3 fruit fly cellular contexts compared by ENCODE assay signal in the genomic region with DNA sequence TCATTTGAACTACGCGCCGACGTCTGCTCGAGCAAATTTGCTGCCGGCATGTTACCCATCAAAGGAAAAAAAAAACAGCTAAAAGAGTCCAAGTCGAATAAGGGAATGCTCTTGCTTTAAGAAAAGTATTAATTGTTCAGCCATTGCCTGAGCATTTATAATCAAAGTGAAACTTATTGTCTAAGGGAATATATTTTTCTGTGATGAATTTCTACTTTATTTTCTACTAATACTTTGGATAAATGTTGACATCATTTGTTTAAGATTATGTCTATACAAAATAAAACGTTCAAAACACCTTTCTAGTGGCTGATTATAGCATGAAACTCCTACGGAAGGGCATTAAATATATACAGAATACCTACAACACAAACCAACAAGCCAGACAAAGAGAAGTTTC.
TF ChIP-seq lines count a peak whose summit lies in the region.

No protein-coding gene starts in this region.

- no peak for TF ChIP-seq CTCF in whole organism, embryonic (GFP tag; optimal IDR thresholded peaks at IDR 0.05; lab: Kevin White, UChicago)

TF ChIP-seq in whole organism, embryonic, 481 proteins besides CTCF, POLR2A, EP300 and RAD21:
- TF ChIP-seq MESR4 (GFP tag; optimal IDR thresholded peaks at IDR 0.05; lab: Kevin White, UChicago) (no peak), Dref (GFP tag; IDR thresholded peaks at IDR 0.05; lab: Robert Waterston, UW) (no peak), CG10147 (GFP tag; optimal IDR thresholded peaks at IDR 0.05; lab: Kevin White, UChicago) (no peak), dysf (GFP tag; IDR thresholded peaks at IDR 0.05; lab: Robert Waterston, UW) (peak; percentile 29; the same call in 1 of the 3 replicates), D19A (tag; optimal IDR thresholded peaks at IDR 0.05; lab: Kevin White, UChicago) (peak; percentile 80), seq (GFP tag; IDR thresholded peaks at IDR 0.05; lab: Robert Waterston, UW) (no peak), Hmr (GFP tag; optimal IDR thresholded peaks at IDR 0.05; lab: Kevin White, UChicago) (no peak), row (GFP tag; IDR thresholded peaks at IDR 0.05; lab: Robert Waterston, UW) (peak; percentile 38; the same call in 2 of the 3 replicates)

TF ChIP-seq in whole organism, prepupa, 60 proteins besides CTCF, POLR2A, EP300 and RAD21:
- TF ChIP-seq pdm3 (GFP tag; optimal IDR thresholded peaks at IDR 0.05; lab: Kevin White, UChicago) (no peak), Sox14 (GFP tag; optimal IDR thresholded peaks at IDR 0.05; lab: Kevin White, UChicago) (peak; percentile 23), svp (GFP tag; lab: Kevin White, UChicago) (peak; percentile 58), CG10631 (GFP tag; optimal IDR thresholded peaks at IDR 0.05; lab: Kevin White, UChicago) (peak; percentile 19)
TF ChIP-seq in whole organism, prepupa: peak in this region for 3.

TF ChIP-seq in whole organism, pupa, 21 proteins besides CTCF, POLR2A, EP300 and RAD21:
- no peak for TF ChIP-seq CG14655 (GFP tag; optimal IDR thresholded peaks at IDR 0.05; lab: Kevin White, UChicago)
- TF ChIP-seq gl (tag; optimal IDR thresholded peaks at IDR 0.05; lab: Kevin White, UChicago): no peak
- peak; percentile 3 for TF ChIP-seq CG9948 (tag; optimal IDR thresholded peaks at IDR 0.05; lab: Kevin White, UChicago)
- peak; percentile 14 for TF ChIP-seq CG15710 (tag; optimal IDR thresholded peaks at IDR 0.05; lab: Kevin White, UChicago)
- TF ChIP-seq D1 (tag; optimal IDR thresholded peaks at IDR 0.05; lab: Kevin White, UChicago): no peak
- peak; percentile 29 for TF ChIP-seq CG8159 (tag; optimal IDR thresholded peaks at IDR 0.05; lab: Kevin White, UChicago)
